Fruit fly (Drosophila melanogaster) whole organism, wandering third instar larva: ENCODE results near the gene CG31974.

Source experiments
- Abd-B ChIP-seq: fragments of >200 bp; optimal IDR thresholded peaks from 2 replicates; lab custom pipeline; 2017; ENCODE audit warnings: missing biosample characterization, missing genetic modification characterization
- CG32264 ChIP-seq: fragments of 200-800 bp; sonication (Bioruptor generic); optimal IDR thresholded peaks from 2 replicates; lab custom pipeline; 2016; ENCODE audit warnings: missing biosample characterization, missing genetic modification characterization
- CG9705 ChIP-seq: fragments of 200-800 bp; sonication (Bioruptor generic); optimal IDR thresholded peaks from 2 replicates; lab custom pipeline; 2018; ENCODE audit warnings: missing biosample characterization, mild to moderate bottlenecking, missing genetic modification characterization
- CrebA ChIP-seq: fragments of 200-800 bp; sonication (Bioruptor generic); optimal IDR thresholded peaks from 2 replicates; lab custom pipeline; 2016; ENCODE audit warnings: missing biosample characterization, mild to moderate bottlenecking, missing genetic modification characterization, borderline replicate concordance
- Dfd ChIP-seq: fragments of >200 bp; optimal IDR thresholded peaks from 2 replicates; lab custom pipeline; 2017; ENCODE audit warnings: missing biosample characterization, missing genetic modification characterization
- Dif ChIP-seq: fragments of 200-275, 200-300 bp; sonication (Bioruptor generic); optimal IDR thresholded peaks from 2 replicates; lab custom pipeline; 2018; ENCODE audit warnings: missing biosample characterization, missing genetic modification characterization; ENCODE audit not compliant: partially characterized antibody
- GATAd ChIP-seq: sonication (Bioruptor generic); optimal IDR thresholded peaks from 2 replicates; lab custom pipeline; 2016; ENCODE audit warnings: missing biosample characterization, missing genetic modification characterization
- HLH106 ChIP-seq: fragments of 200-800 bp; optimal IDR thresholded peaks from 3 replicates; lab custom pipeline; 2019; ENCODE audit warnings: missing biosample characterization, mild to moderate bottlenecking, missing genetic modification characterization, moderate library complexity
- Hnf4 ChIP-seq: fragments of 200-800 bp; sonication (Bioruptor generic); optimal IDR thresholded peaks from 2 replicates; lab custom pipeline; 2016; ENCODE audit warnings: missing biosample characterization, mild to moderate bottlenecking, missing genetic modification characterization
- Hr78 ChIP-seq: fragments of >200 bp; optimal IDR thresholded peaks from 2 replicates; lab custom pipeline; 2017; ENCODE audit warnings: missing biosample characterization, missing genetic modification characterization
- Hr83 ChIP-seq: fragments of 200-300 bp; sonication (Bioruptor generic); optimal IDR thresholded peaks from 2 replicates; lab custom pipeline; 2016; ENCODE audit warnings: missing biosample characterization, mild to moderate bottlenecking, missing genetic modification characterization, moderate library complexity; ENCODE audit not compliant: poor library complexity, severe bottlenecking
- Jra ChIP-seq: sonication (Bioruptor generic); optimal IDR thresholded peaks from 2 replicates; lab custom pipeline; 2016; ENCODE audit warnings: missing biosample characterization, missing genetic modification characterization
- Mio ChIP-seq: sonication (Bioruptor generic); optimal IDR thresholded peaks from 2 replicates; lab custom pipeline; 2016; ENCODE audit warnings: missing biosample characterization, missing genetic modification characterization
- Myc ChIP-seq: fragments of >200 bp; optimal IDR thresholded peaks from 2 replicates; lab custom pipeline; 2017
- N ChIP-seq: fragments of >200 bp; optimal IDR thresholded peaks from 2 replicates; lab custom pipeline; 2018; ENCODE audit warnings: missing biosample characterization, missing external identifiers, missing genetic modification characterization
- OdsH ChIP-seq: fragments of 200-800 bp; sonication (Bioruptor generic); optimal IDR thresholded peaks from 2 replicates; lab custom pipeline; 2016; ENCODE audit warnings: missing biosample characterization, mild to moderate bottlenecking, missing genetic modification characterization
- Rel ChIP-seq, 2 experiments: fragments of 200-800 bp; sonication (Bioruptor generic) in 1 of 2; optimal IDR thresholded peaks; 2 replicates in 1 of 2; 3 replicates in 1 of 2; lab custom pipeline; 2016 to 2019; ENCODE audit warnings: mild to moderate bottlenecking in 2 of 2, missing biosample characterization in 2 of 2, missing genetic modification characterization in 2 of 2, moderate library complexity in 1 of 2
- Sp1 ChIP-seq: fragments of 200-800 bp; sonication (Bioruptor generic); optimal IDR thresholded peaks from 3 replicates; lab custom pipeline; 2019; ENCODE audit warnings: missing biosample characterization, mild to moderate bottlenecking, missing genetic modification characterization, moderate library complexity
- Vsx2 ChIP-seq: fragments of 200-300, 225-300 bp; sonication (Bioruptor generic); optimal IDR thresholded peaks from 2 replicates; lab custom pipeline; 2018; ENCODE audit warnings: missing biosample characterization, missing genetic modification characterization; ENCODE audit not compliant: partially characterized antibody
- br ChIP-seq: fragments of 200-800 bp; sonication (Bioruptor generic); optimal IDR thresholded peaks from 2 replicates; lab custom pipeline; 2016; ENCODE audit warnings: missing biosample characterization, missing genetic modification characterization
- brk ChIP-seq: fragments of 200-800 bp; sonication (Bioruptor generic); optimal IDR thresholded peaks from 2 replicates; lab custom pipeline; 2016; ENCODE audit warnings: missing biosample characterization, mild to moderate bottlenecking, missing genetic modification characterization
- dl ChIP-seq, 2 experiments: fragments of 175-275, 200-275 bp in 1 of 2; fragments of 200-275 bp in 1 of 2; sonication (Bioruptor generic); optimal IDR thresholded peaks; lab custom pipeline; 2018; ENCODE audit warnings: mild to moderate bottlenecking in 2 of 2, missing biosample characterization in 2 of 2, missing genetic modification characterization in 2 of 2, moderate library complexity in 2 of 2; ENCODE audit not compliant: partially characterized antibody in 2 of 2, insufficient read depth in 1 of 2
- dmrt93B ChIP-seq: fragments of 200-800 bp; sonication (Bioruptor generic); optimal IDR thresholded peaks from 2 replicates; lab custom pipeline; 2018; ENCODE audit warnings: missing biosample characterization, mild to moderate bottlenecking, missing genetic modification characterization
- dsf ChIP-seq: sonication (Bioruptor generic); optimal IDR thresholded peaks from 2 replicates; lab custom pipeline; 2016; ENCODE audit warnings: missing biosample characterization, missing genetic modification characterization, borderline replicate concordance
- ey ChIP-seq: fragments of 200-800 bp; sonication (Bioruptor generic); optimal IDR thresholded peaks from 2 replicates; lab custom pipeline; 2016; ENCODE audit warnings: missing biosample characterization, missing genetic modification characterization
- foxo ChIP-seq, 2 experiments: fragments of 200-800 bp; sonication (Bioruptor generic); optimal IDR thresholded peaks; 2 replicates in 1 of 2; 3 replicates in 1 of 2; lab custom pipeline; 2016 to 2017; ENCODE audit warnings: missing biosample characterization in 2 of 2, missing genetic modification characterization in 2 of 2
- fru ChIP-seq: fragments of 200-800 bp; sonication (Bioruptor generic); optimal IDR thresholded peaks from 3 replicates; lab custom pipeline; 2016; ENCODE audit warnings: missing biosample characterization, mild to moderate bottlenecking, missing genetic modification characterization
- h ChIP-seq: fragments of 200-800 bp; sonication (Bioruptor generic); optimal IDR thresholded peaks from 3 replicates; lab custom pipeline; 2016; ENCODE audit warnings: missing biosample characterization, mild to moderate bottlenecking, missing genetic modification characterization
- jim ChIP-seq: fragments of 175-275, 200-325 bp; sonication (Bioruptor generic); optimal IDR thresholded peaks from 2 replicates; lab custom pipeline; 2016; ENCODE audit warnings: missing biosample characterization, mild to moderate bottlenecking, missing genetic modification characterization
- lola ChIP-seq: fragments of >200 bp; optimal IDR thresholded peaks from 2 replicates; lab custom pipeline; 2017; ENCODE audit warnings: missing biosample characterization, missing genetic modification characterization
- pan ChIP-seq: fragments of >200 bp; optimal IDR thresholded peaks from 2 replicates; lab custom pipeline; 2017
- psq ChIP-seq: fragments of 200-800 bp; sonication (Bioruptor generic); optimal IDR thresholded peaks from 3 replicates; lab custom pipeline; 2017; ENCODE audit warnings: missing biosample characterization, mild to moderate bottlenecking, missing genetic modification characterization, moderate library complexity
- rgr ChIP-seq: fragments of 200-800 bp; sonication (Bioruptor generic); optimal IDR thresholded peaks from 3 replicates; lab custom pipeline; 2016; ENCODE audit warnings: missing biosample characterization, mild to moderate bottlenecking, missing genetic modification characterization
- sage ChIP-seq: fragments of 200-800 bp; sonication (Bioruptor generic); optimal IDR thresholded peaks from 2 replicates; lab custom pipeline; 2016; ENCODE audit warnings: missing biosample characterization, mild to moderate bottlenecking, missing genetic modification characterization
- sv ChIP-seq: fragments of 200-800 bp; sonication (Bioruptor generic); optimal IDR thresholded peaks from 3 replicates; lab custom pipeline; 2016; ENCODE audit warnings: missing biosample characterization, missing genetic modification characterization
- tai ChIP-seq: sonication (Bioruptor generic); optimal IDR thresholded peaks from 2 replicates; lab custom pipeline; 2016; ENCODE audit warnings: missing biosample characterization, missing genetic modification characterization
- usp ChIP-seq: fragments of >200 bp; optimal IDR thresholded peaks from 2 replicates; lab custom pipeline; 2017; ENCODE audit warnings: missing biosample characterization, missing genetic modification characterization
- woc ChIP-seq: sonication (Bioruptor generic); optimal IDR thresholded peaks from 2 replicates; lab custom pipeline; 2016; ENCODE audit warnings: missing biosample characterization, mild to moderate bottlenecking, missing genetic modification characterization

The CG31974 gene

DNA sequence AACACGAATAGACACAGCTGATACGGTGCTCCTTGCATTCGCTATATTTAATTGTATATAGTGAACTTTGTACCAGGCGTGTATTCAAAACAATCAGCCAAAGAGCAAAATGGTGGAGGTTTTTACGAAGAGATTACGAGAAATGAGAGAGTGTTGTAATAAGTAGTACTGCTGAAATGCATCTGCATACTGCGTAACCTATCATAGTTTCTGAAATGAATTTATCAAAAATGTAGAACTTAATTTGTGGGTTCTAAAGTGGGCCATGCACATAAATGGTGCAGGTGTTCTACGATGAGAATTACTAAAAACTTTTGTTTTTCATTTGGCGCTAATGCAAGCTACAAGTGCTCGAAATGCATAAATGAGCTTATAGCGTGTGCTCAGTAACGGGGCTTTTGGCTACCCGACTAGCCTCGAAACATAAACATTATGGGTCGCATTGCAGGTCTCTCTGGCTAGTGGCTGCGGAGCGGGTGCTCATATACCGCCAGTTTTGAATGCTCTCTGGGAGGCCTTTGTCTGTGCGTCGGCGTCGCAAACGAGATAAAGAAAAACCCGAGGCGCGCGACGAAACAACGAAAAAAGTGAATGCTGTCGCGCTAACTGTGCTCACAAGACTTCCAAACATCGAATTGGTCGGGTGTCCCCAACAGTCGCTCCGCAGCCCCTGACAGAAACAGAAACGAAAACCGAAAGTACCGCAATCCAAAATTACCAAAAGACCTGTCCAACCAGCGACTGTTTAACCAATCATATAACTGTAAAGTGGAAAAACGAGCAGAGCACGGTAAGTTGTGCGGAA, 11.2 kb downstream of the CG31974 start, which contains the start of gene Gs1:
TSS of gene Gs1 (plus strand) at position 612 of the 805 bp plus-strand sequence.
- TF ChIP-seq Hr83 (GFP tag; lab: Kevin White, UChicago) (peak; percentile 41), sage (GFP tag; lab: Kevin White, UChicago) (no peak), Jra (GFP tag; lab: Kevin White, UChicago) (no peak), usp (GFP tag; lab: Kevin White, UChicago) (no peak), Myc (lab: Kevin White, UChicago) (no peak), psq (GFP tag; lab: Kevin White, UChicago) (no peak), N (GFP tag; lab: Kevin White, UChicago) (no peak), brk (GFP tag; lab: Kevin White, UChicago) (no peak), Abd-B (GFP tag; lab: Kevin White, UChicago) (no peak), Dif (GFP tag; lab: Kevin White, UChicago) (peak; percentile 90), ey (no peak), GATAd (GFP tag; lab: Kevin White, UChicago) (no peak), Hr78 (no peak), lola (no peak), CG9705 (GFP tag; lab: Kevin White, UChicago) (no peak), Rel (GFP tag; optimal IDR thresholded peaks at IDR 0.05; lab: Kevin White, UChicago) (no peak), Rel (tag; optimal IDR thresholded peaks at IDR 0.05; lab: Kevin White, UChicago) (peak; percentile 68), dmrt93B (GFP tag; lab: Kevin White, UChicago) (no peak), dl (GFP tag; optimal IDR thresholded peaks at IDR 0.05; lab: Kevin White, UChicago; ENCODE audit: insufficient read depth in 1 of 2, partially characterized antibody in 2 of 2) (peak; percentile 66 to 89), sv (GFP tag; lab: Kevin White, UChicago) (no peak), foxo (GFP tag; optimal IDR thresholded peaks at IDR 0.05; lab: Kevin White, UChicago) (peak in 1 of 2 experiments; percentile 15), Vsx2 (GFP tag; lab: Kevin White, UChicago) (no peak), h (peak; percentile 55), Mio (GFP tag; lab: Kevin White, UChicago) (no peak), HLH106 (tag; lab: Kevin White, UChicago) (no peak), Sp1 (GFP tag; lab: Kevin White, UChicago) (peak; percentile 59), Hnf4 (GFP tag; lab: Kevin White, UChicago) (peak; percentile 42), br (GFP tag; lab: Kevin White, UChicago) (peak; percentile 43), pan (lab: Kevin White, UChicago) (no peak), CG32264 (GFP tag; lab: Kevin White, UChicago) (no peak), dsf (GFP tag; lab: Kevin White, UChicago) (no peak), CrebA (no peak), tai (GFP tag; lab: Kevin White, UChicago) (no peak), fru (no peak), jim (no peak), OdsH (GFP tag; lab: Kevin White, UChicago) (peak; percentile 14), rgr (GFP tag; lab: Kevin White, UChicago) (peak; percentile 45), woc (GFP tag; lab: Kevin White, UChicago) (no peak), Dfd (GFP tag; lab: Kevin White, UChicago) (no peak)

- TF ChIP-seq Dfd (GFP tag; lab: Kevin White, UChicago) (no peak), usp (GFP tag; lab: Kevin White, UChicago) (no peak), tai (GFP tag; lab: Kevin White, UChicago) (no peak), Sp1 (GFP tag; lab: Kevin White, UChicago) (no peak), brk (GFP tag; lab: Kevin White, UChicago) (no peak), CG32264 (GFP tag; lab: Kevin White, UChicago) (no peak), Myc (lab: Kevin White, UChicago) (no peak), h (no peak), dl (GFP tag; optimal IDR thresholded peaks at IDR 0.05; lab: Kevin White, UChicago; ENCODE audit: insufficient read depth in 1 of 2, partially characterized antibody in 2 of 2) (no peak), br (GFP tag; lab: Kevin White, UChicago) (no peak), Rel (GFP tag; optimal IDR thresholded peaks at IDR 0.05; lab: Kevin White, UChicago) (no peak), Rel (tag; optimal IDR thresholded peaks at IDR 0.05; lab: Kevin White, UChicago) (no peak), ey (no peak), Vsx2 (GFP tag; lab: Kevin White, UChicago) (no peak), GATAd (GFP tag; lab: Kevin White, UChicago) (no peak), Hnf4 (GFP tag; lab: Kevin White, UChicago) (no peak), jim (no peak), CrebA (no peak), rgr (GFP tag; lab: Kevin White, UChicago) (no peak), dmrt93B (GFP tag; lab: Kevin White, UChicago) (no peak)
These were observed 12.2 kb downstream of the CG31974 start, which contains the start of gene CG3164 for dm6 chr2L:130691-131090. Gene CG3164 (minus strand): TSS chr2L:130791.
